Fruit fly (Drosophila melanogaster) whole organism, embryonic: ENCODE measurements around the gene RfC3.
A peak's percentile ranks its signal among the peaks of the same experiment; 100 is the strongest.

Experiments used
- ATbp ChIP-seq: fragments of 200-800 bp; sonication (Bioruptor generic); optimal IDR thresholded peaks from 2 replicates; lab custom pipeline; 2017; ENCODE audit warnings: missing biosample characterization, mild to moderate bottlenecking, missing genetic modification characterization, missing genetic modification reagents
- Awh ChIP-seq: fragments of 200-800 bp; sonication (Bioruptor generic); IDR thresholded peaks from 2 replicates; pipeline ENCODE4, ENCODE4 v1.3.6; 2022; ENCODE audit warnings: missing biosample characterization, missing genetic modification characterization
- B-H1 ChIP-seq: fragments of 200-800 bp; sonication (Bioruptor generic); IDR thresholded peaks from 3 replicates; pipeline ENCODE4 v1.3.6; 2022; ENCODE audit warnings: missing biosample characterization, missing genetic modification characterization
- CG10462 ChIP-seq: fragments of 200-800 bp; sonication (Bioruptor generic); optimal IDR thresholded peaks from 2 replicates; lab custom pipeline; 2016; ENCODE audit warnings: missing biosample characterization, missing genetic modification characterization
- CG10979 ChIP-seq: fragments of 200-800 bp; sonication (Bioruptor generic); optimal IDR thresholded peaks from 2 replicates; lab custom pipeline; 2018; ENCODE audit warnings: missing biosample characterization, mild to moderate bottlenecking, missing genetic modification characterization, moderate library complexity
- CG11247 ChIP-seq: fragments of 200-800 bp; sonication (Bioruptor generic); IDR thresholded peaks from 2 replicates; pipeline ENCODE4 v1.3.6; 2022; ENCODE audit warnings: missing biosample characterization, missing genetic modification characterization
- CG13624 ChIP-seq: fragments of 200-800 bp; sonication (Bioruptor generic); optimal IDR thresholded peaks from 2 replicates; lab custom pipeline; 2016; ENCODE audit warnings: missing biosample characterization, missing genetic modification characterization
- CG15269 ChIP-seq: fragments of 200-800 bp; sonication (Bioruptor generic); optimal IDR thresholded peaks from 2 replicates; lab custom pipeline; 2018; ENCODE audit warnings: missing biosample characterization, mild to moderate bottlenecking, missing genetic modification characterization, moderate library complexity
- CG15601 ChIP-seq: fragments of 200-800 bp; sonication (Bioruptor generic); optimal IDR thresholded peaks from 3 replicates; lab custom pipeline; 2019; ENCODE audit warnings: missing biosample characterization, mild to moderate bottlenecking, missing genetic modification characterization, moderate library complexity
- CG17568 ChIP-seq: fragments of 200-800 bp; sonication (Bioruptor generic); optimal IDR thresholded peaks from 2 replicates; lab custom pipeline; 2018; ENCODE audit warnings: missing biosample characterization, mild to moderate bottlenecking, missing genetic modification characterization, moderate library complexity
- CG18619 ChIP-seq: fragments of 200-800 bp; sonication (Bioruptor generic); optimal IDR thresholded peaks from 3 replicates; lab custom pipeline; 2017; ENCODE audit warnings: missing biosample characterization, mild to moderate bottlenecking, missing genetic modification characterization
- CG2202 ChIP-seq: fragments of 200-800 bp; sonication (Bioruptor generic); optimal IDR thresholded peaks from 2 replicates; lab custom pipeline; 2018; ENCODE audit warnings: missing biosample characterization, mild to moderate bottlenecking, missing genetic modification characterization
- CG2712 ChIP-seq: fragments of 200-800 bp; optimal IDR thresholded peaks from 3 replicates; lab custom pipeline; 2019; ENCODE audit warnings: missing biosample characterization, mild to moderate bottlenecking, missing genetic modification characterization, moderate library complexity
- CG2875 ChIP-seq: fragments of 200-800 bp; sonication (Bioruptor generic); optimal IDR thresholded peaks from 2 replicates; lab custom pipeline; 2017; ENCODE audit warnings: missing biosample characterization, mild to moderate bottlenecking, missing genetic modification characterization, missing genetic modification reagents
- CG2889 ChIP-seq: fragments of 200-800 bp; sonication (Bioruptor generic); IDR thresholded peaks from 3 replicates; pipeline ENCODE4 v1.3.6; 2022; ENCODE audit warnings: missing biosample characterization, missing genetic modification characterization
- CG30020 ChIP-seq: fragments of 200-800 bp; optimal IDR thresholded peaks from 2 replicates; lab custom pipeline; 2019; ENCODE audit warnings: missing biosample characterization, mild to moderate bottlenecking, missing genetic modification characterization, moderate library complexity
- CG31388 ChIP-seq: fragments of 200-800 bp; sonication (Bioruptor generic); optimal IDR thresholded peaks from 2 replicates; lab custom pipeline; 2016; ENCODE audit warnings: missing biosample characterization, missing genetic modification characterization
- CG3163 ChIP-seq: fragments of 200-800 bp; sonication (Bioruptor generic); optimal IDR thresholded peaks from 3 replicates; lab custom pipeline; 2016; ENCODE audit warnings: missing biosample characterization, missing genetic modification characterization
- CG3281 ChIP-seq: fragments of 200-800 bp; sonication (Bioruptor generic); optimal IDR thresholded peaks from 3 replicates; lab custom pipeline; 2017; ENCODE audit warnings: missing biosample characterization, mild to moderate bottlenecking, missing genetic modification characterization
- CG4404 ChIP-seq: fragments of 200-800 bp; sonication (Bioruptor generic); IDR thresholded peaks from 2 replicates; pipeline ENCODE4 v1.3.6; 2022; ENCODE audit warnings: missing biosample characterization, missing genetic modification characterization
- CG4424 ChIP-seq: fragments of 200-800 bp; sonication (Bioruptor generic); optimal IDR thresholded peaks from 3 replicates; lab custom pipeline; 2016; ENCODE audit warnings: missing biosample characterization, missing genetic modification characterization
- CG4617 ChIP-seq: fragments of 200-800 bp; sonication (Bioruptor generic); optimal IDR thresholded peaks from 3 replicates; lab custom pipeline; 2016; ENCODE audit warnings: missing biosample characterization, missing genetic modification characterization, borderline replicate concordance
- CG5953 ChIP-seq: fragments of 200-800 bp; sonication (Bioruptor generic); IDR thresholded peaks from 2 replicates; pipeline ENCODE4 v1.3.6; 2022; ENCODE audit warnings: missing biosample characterization, missing genetic modification characterization
- CG8290 ChIP-seq, 3 experiments: fragments of 200-800 bp; sonication (Bioruptor generic); optimal IDR thresholded peaks; 2 replicates each; lab custom pipeline; 2016 to 2019; ENCODE audit warnings: missing biosample characterization in 3 of 3, missing genetic modification characterization in 3 of 3, mild to moderate bottlenecking in 2 of 3, moderate library complexity in 1 of 3
- CHES-1-like ChIP-seq: fragments of 200-800 bp; sonication (Bioruptor generic); optimal IDR thresholded peaks from 2 replicates; lab custom pipeline; 2016; ENCODE audit warnings: missing biosample characterization, missing genetic modification characterization
- Ets97D ChIP-seq: fragments of 200-800 bp; sonication (Bioruptor generic); optimal IDR thresholded peaks from 3 replicates; lab custom pipeline; 2016; ENCODE audit warnings: missing biosample characterization, missing genetic modification characterization
- Kr ChIP-seq: fragments of 200-800 bp; sonication (Bioruptor generic); optimal IDR thresholded peaks from 2 replicates; lab custom pipeline; 2017; ENCODE audit warnings: missing biosample characterization, mild to moderate bottlenecking, missing genetic modification characterization
- Poxn ChIP-seq: fragments of 200-800 bp; sonication (Bioruptor generic); IDR thresholded peaks from 2 replicates; pipeline ENCODE4 v1.3.6; 2022; ENCODE audit warnings: missing biosample characterization, missing genetic modification characterization
- ab ChIP-seq: fragments of 200-800 bp; sonication (Bioruptor generic); optimal IDR thresholded peaks from 2 replicates; lab custom pipeline; 2016; ENCODE audit warnings: missing biosample characterization, missing genetic modification characterization
- amos ChIP-seq: fragments of 200-800 bp; sonication (Bioruptor generic); IDR thresholded peaks from 2 replicates; pipeline ENCODE4 v1.3.6; 2022; ENCODE audit warnings: missing biosample characterization, missing genetic modification characterization; ENCODE audit not compliant: partially characterized antibody
- bowl ChIP-seq: fragments of 200-800 bp; sonication (Bioruptor generic); IDR thresholded peaks from 2 replicates; pipeline ENCODE4 v1.3.6; 2022; ENCODE audit warnings: missing biosample characterization, missing genetic modification characterization
- br ChIP-seq: fragments of >200 bp; optimal IDR thresholded peaks from 2 replicates; lab custom pipeline; 2017
- cg ChIP-seq: fragments of 200-800 bp; sonication (Bioruptor generic); optimal IDR thresholded peaks from 3 replicates; lab custom pipeline; 2019; ENCODE audit warnings: missing biosample characterization, mild to moderate bottlenecking, missing genetic modification characterization, moderate library complexity
- chn ChIP-seq: fragments of 200-800 bp; sonication (Bioruptor generic); optimal IDR thresholded peaks from 2 replicates; lab custom pipeline; 2016; ENCODE audit warnings: missing biosample characterization, missing genetic modification characterization
- croc ChIP-seq: fragments of 200-800 bp; sonication (Bioruptor generic); conservative IDR thresholded peaks from 3 replicates; pipeline ENCODE4 v1.3.6; 2022; ENCODE audit warnings: missing biosample characterization, missing genetic modification characterization
- gce ChIP-seq: fragments of 200-800 bp; sonication (Bioruptor generic); IDR thresholded peaks from 3 replicates; pipeline ENCODE4 v1.3.6; 2022; ENCODE audit warnings: missing biosample characterization, missing genetic modification characterization
- mld ChIP-seq: fragments of 200-800 bp; sonication (Bioruptor generic); IDR thresholded peaks from 3 replicates; pipeline ENCODE4 v1.3.6; 2022; ENCODE audit warnings: missing biosample characterization, missing genetic modification characterization; ENCODE audit not compliant: partially characterized antibody
- odd ChIP-seq: fragments of 200-800 bp; sonication (Bioruptor generic); optimal IDR thresholded peaks from 2 replicates; lab custom pipeline; 2017; ENCODE audit warnings: missing biosample characterization, mild to moderate bottlenecking, missing genetic modification characterization
- pan ChIP-seq, 4 experiments: fragments of >200 bp in 3 of 4; fragments of 200-800 bp in 1 of 4; sonication (Bioruptor generic) in 1 of 4; optimal IDR thresholded peaks in 3 of 4; IDR thresholded peaks in 1 of 4; 2 replicates each; pipeline versions ENCODE4 v1.3.6 to Lab custom; 2017 to 2022; ENCODE audit warnings: missing biosample characterization in 2 of 4, missing genetic modification characterization in 2 of 4, mixed read lengths in 1 of 4
- peb ChIP-seq: fragments of 200-800 bp; sonication (Bioruptor generic); IDR thresholded peaks from 2 replicates; pipeline ENCODE4 v1.3.6; 2022; ENCODE audit warnings: missing biosample characterization, missing genetic modification characterization
- prd ChIP-seq, 3 experiments: fragments of >200 bp in 2 of 3; fragments of 200-800 bp in 1 of 3; sonication (Bioruptor generic) in 1 of 3; optimal IDR thresholded peaks in 2 of 3; IDR thresholded peaks in 1 of 3; 2 replicates in 2 of 3; 3 replicates in 1 of 3; pipeline versions ENCODE4 v1.3.6 to Lab custom; 2017 to 2022; ENCODE audit warnings: missing biosample characterization in 1 of 3, missing genetic modification characterization in 1 of 3
- pros ChIP-seq: fragments of 200-800 bp; sonication (Bioruptor generic); optimal IDR thresholded peaks from 3 replicates; lab custom pipeline; 2019; ENCODE audit warnings: missing biosample characterization, mild to moderate bottlenecking, missing genetic modification characterization, moderate library complexity
- repo ChIP-seq: fragments of 200-800 bp; sonication (Bioruptor generic); optimal IDR thresholded peaks from 2 replicates; lab custom pipeline; 2016; ENCODE audit warnings: missing biosample characterization, missing genetic modification characterization
- row ChIP-seq: fragments of 200-800 bp; sonication (Bioruptor generic); IDR thresholded peaks from 3 replicates; pipeline ENCODE4 v1.3.6; 2022; ENCODE audit warnings: missing biosample characterization, missing genetic modification characterization
- run ChIP-seq: fragments of 200-800 bp; sonication (Bioruptor generic); optimal IDR thresholded peaks from 3 replicates; lab custom pipeline; 2018; ENCODE audit warnings: missing biosample characterization, mild to moderate bottlenecking, missing genetic modification characterization
- slp2 ChIP-seq: fragments of 200-800 bp; sonication (Bioruptor generic); optimal IDR thresholded peaks from 2 replicates; lab custom pipeline; 2016; ENCODE audit warnings: missing biosample characterization, missing genetic modification characterization
- sob ChIP-seq: fragments of 200-800 bp; sonication (Bioruptor generic); IDR thresholded peaks from 2 replicates; pipeline ENCODE4 v1.3.6; 2022; ENCODE audit warnings: missing biosample characterization, missing genetic modification characterization
- trh ChIP-seq: fragments of 200-800 bp; sonication (Bioruptor generic); optimal IDR thresholded peaks from 2 replicates; lab custom pipeline; 2016; ENCODE audit warnings: missing biosample characterization, missing genetic modification characterization
- unpg ChIP-seq: fragments of 200-800 bp; sonication (Bioruptor generic); optimal IDR thresholded peaks from 3 replicates; lab custom pipeline; 2018; ENCODE audit warnings: missing biosample characterization, mild to moderate bottlenecking, missing genetic modification characterization, moderate library complexity

The RfC3 gene

DNA sequence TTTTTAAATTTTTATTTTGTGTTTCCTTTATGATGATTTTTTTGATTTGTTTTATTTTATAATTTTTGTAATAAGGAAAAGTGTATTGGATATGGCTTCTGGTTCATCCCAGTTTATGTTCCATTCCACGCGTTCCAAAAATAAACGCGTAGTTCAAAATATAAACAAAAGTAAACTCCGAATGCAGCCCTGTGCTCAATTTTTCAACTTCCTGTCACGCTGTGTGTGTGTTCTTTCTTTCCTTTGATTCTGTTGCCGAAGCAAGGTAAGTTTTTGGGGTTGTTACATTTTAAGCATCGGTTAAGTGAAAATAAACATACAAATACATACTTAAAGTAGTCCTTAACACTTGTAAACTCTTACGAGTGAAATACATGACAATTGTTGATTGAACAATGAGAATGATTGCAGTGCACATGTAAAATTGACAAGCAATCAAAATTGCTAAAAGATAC is 10.8 kb upstream of the RfC3 start, which contains the start of the genes Ip259 and RpS27A (continued):
- no peak for TF ChIP-seq pan (optimal IDR thresholded peaks at IDR 0.05; lab: Kevin White, UChicago)
- peak in 1 of 2 experiments; percentile 77 for TF ChIP-seq pan (GFP tag; optimal IDR thresholded peaks at IDR 0.05 in 1 of 2, IDR thresholded peaks at IDR 0.05 in 1 of 2)
- TF ChIP-seq peb (GFP tag; lab: Robert Waterston, UW) = no peak; the same call in 1 of the 2 replicates
- no peak for TF ChIP-seq Poxn (GFP tag; lab: Robert Waterston, UW)
- TF ChIP-seq bowl (GFP tag; lab: Robert Waterston, UW) = peak; percentile 69; the same call in 1 of the 2 replicates
- peak; percentile 55 for TF ChIP-seq CG15601 (tag; lab: Kevin White, UChicago)
- TF ChIP-seq CHES-1-like (GFP tag; lab: Kevin White, UChicago) = peak; percentile 48
- TF ChIP-seq CG8290 (GFP tag; optimal IDR thresholded peaks at IDR 0.05; lab: Kevin White, UChicago) = peak; percentile 74
- TF ChIP-seq CG8290 (tag; optimal IDR thresholded peaks at IDR 0.05; lab: Kevin White, UChicago) = peak in 1 of 2 experiments; percentile 63
- peak; percentile 39 for TF ChIP-seq repo (GFP tag; lab: Kevin White, UChicago)
- no peak for TF ChIP-seq CG31388 (GFP tag; lab: Kevin White, UChicago)
- peak; percentile 64 for TF ChIP-seq CG17568 (GFP tag; lab: Kevin White, UChicago)
- TF ChIP-seq CG10462 (GFP tag; lab: Kevin White, UChicago) = no peak
- no peak for TF ChIP-seq ab
- TF ChIP-seq CG15269 (tag; lab: Kevin White, UChicago) = no peak
- TF ChIP-seq br = no peak
- peak; percentile 57 for TF ChIP-seq CG2202 (tag; lab: Kevin White, UChicago)
- peak; percentile 79 for TF ChIP-seq CG2712 (tag; lab: Kevin White, UChicago)
- peak; percentile 81 for TF ChIP-seq CG3281 (GFP tag; lab: Kevin White, UChicago)
- peak; percentile 37 for TF ChIP-seq chn (GFP tag; lab: Kevin White, UChicago)
- no peak for TF ChIP-seq Kr (GFP tag; lab: Kevin White, UChicago)
- TF ChIP-seq prd (optimal IDR thresholded peaks at IDR 0.05; lab: Kevin White, UChicago) = no peak
- TF ChIP-seq prd (GFP tag; IDR thresholded peaks at IDR 0.05; lab: Robert Waterston, UW) = peak; percentile 62; the same call in 2 of the 3 replicates
- TF ChIP-seq row (GFP tag; lab: Robert Waterston, UW) = peak; percentile 81
- peak; percentile 75 for TF ChIP-seq Awh
- TF ChIP-seq unpg = peak; percentile 76
- TF ChIP-seq CG4404 (GFP tag; lab: Robert Waterston, UW) = no peak
- no peak for TF ChIP-seq cg (GFP tag; lab: Kevin White, UChicago)
- no peak for TF ChIP-seq ATbp (GFP tag; lab: Kevin White, UChicago)
- peak; percentile 43 for TF ChIP-seq CG3163
- peak; percentile 46 for TF ChIP-seq CG4617
- TF ChIP-seq CG2875 (GFP tag; lab: Kevin White, UChicago) = peak; percentile 56
- TF ChIP-seq gce = peak; percentile 83; the same call in 2 of the 3 replicates
- peak; percentile 68 for TF ChIP-seq CG11247 (GFP tag; lab: Robert Waterston, UW)
- peak; percentile 65; the same call in 1 of the 2 replicates for TF ChIP-seq CG5953 (GFP tag; lab: Robert Waterston, UW)
- peak; percentile 99 for TF ChIP-seq CG30020 (tag; lab: Kevin White, UChicago)
- TF ChIP-seq mld (GFP tag; lab: Robert Waterston, UW) = no peak
- TF ChIP-seq CG2889 (GFP tag; lab: Robert Waterston, UW) = peak; percentile 38; the same call in 1 of the 3 replicates
- peak; percentile 70 for TF ChIP-seq CG4424 (GFP tag; lab: Kevin White, UChicago)
- peak; percentile 84 for TF ChIP-seq sob (GFP tag; lab: Robert Waterston, UW)
- TF ChIP-seq CG18619 (GFP tag; lab: Kevin White, UChicago) = peak; percentile 84
- TF ChIP-seq croc (GFP tag; lab: Robert Waterston, UW) = peak; percentile 61
- TF ChIP-seq slp2 (GFP tag; lab: Kevin White, UChicago) = peak; percentile 83
- TF ChIP-seq Ets97D (GFP tag; lab: Kevin White, UChicago) = peak; percentile 99
- peak; percentile 57 for TF ChIP-seq CG10979
- peak; percentile 65 for TF ChIP-seq odd (GFP tag; lab: Kevin White, UChicago)
- TF ChIP-seq B-H1 (GFP tag; lab: Robert Waterston, UW) = peak; percentile 47; the same call in 2 of the 3 replicates
- peak; percentile 60 for TF ChIP-seq trh (GFP tag; lab: Kevin White, UChicago)
- TF ChIP-seq CG13624 (GFP tag; lab: Kevin White, UChicago) = peak; percentile 82
- no peak for TF ChIP-seq pros (GFP tag; lab: Kevin White, UChicago)
- peak; percentile 38; the same call in 1 of the 2 replicates for TF ChIP-seq amos (GFP tag; lab: Robert Waterston, UW)
- no peak for TF ChIP-seq run
